Fruit fly (Drosophila melanogaster) whole organism: ENCODE data around the gene CG10841.

Experiments
- CG8478 ChIP-seq: fragments of >200 bp; optimal IDR thresholded peaks from 2 replicates; lab custom pipeline; 2018; ENCODE audit warnings: inconsistent platforms
- Dll ChIP-seq: fragments of >200 bp; optimal IDR thresholded peaks from 2 replicates; lab custom pipeline; 2017
- EcR ChIP-seq, 2 experiments: fragments of >200 bp; optimal IDR thresholded peaks; 2 replicates each; lab custom pipeline; 2017; ENCODE audit warnings: missing biosample characterization in 2 of 2, missing genetic modification characterization in 2 of 2, missing genetic modification reagents in 2 of 2
- pan ChIP-seq: fragments of >200 bp; optimal IDR thresholded peaks from 2 replicates; lab custom pipeline; 2017
- psq ChIP-seq: fragments of >200 bp; optimal IDR thresholded peaks from 2 replicates; lab custom pipeline; 2017
- usp ChIP-seq: fragments of >200 bp; optimal IDR thresholded peaks from 2 replicates; lab custom pipeline; 2017; ENCODE audit warnings: missing biosample characterization, missing genetic modification characterization, mixed read lengths

Gene CG10841

DNA sequence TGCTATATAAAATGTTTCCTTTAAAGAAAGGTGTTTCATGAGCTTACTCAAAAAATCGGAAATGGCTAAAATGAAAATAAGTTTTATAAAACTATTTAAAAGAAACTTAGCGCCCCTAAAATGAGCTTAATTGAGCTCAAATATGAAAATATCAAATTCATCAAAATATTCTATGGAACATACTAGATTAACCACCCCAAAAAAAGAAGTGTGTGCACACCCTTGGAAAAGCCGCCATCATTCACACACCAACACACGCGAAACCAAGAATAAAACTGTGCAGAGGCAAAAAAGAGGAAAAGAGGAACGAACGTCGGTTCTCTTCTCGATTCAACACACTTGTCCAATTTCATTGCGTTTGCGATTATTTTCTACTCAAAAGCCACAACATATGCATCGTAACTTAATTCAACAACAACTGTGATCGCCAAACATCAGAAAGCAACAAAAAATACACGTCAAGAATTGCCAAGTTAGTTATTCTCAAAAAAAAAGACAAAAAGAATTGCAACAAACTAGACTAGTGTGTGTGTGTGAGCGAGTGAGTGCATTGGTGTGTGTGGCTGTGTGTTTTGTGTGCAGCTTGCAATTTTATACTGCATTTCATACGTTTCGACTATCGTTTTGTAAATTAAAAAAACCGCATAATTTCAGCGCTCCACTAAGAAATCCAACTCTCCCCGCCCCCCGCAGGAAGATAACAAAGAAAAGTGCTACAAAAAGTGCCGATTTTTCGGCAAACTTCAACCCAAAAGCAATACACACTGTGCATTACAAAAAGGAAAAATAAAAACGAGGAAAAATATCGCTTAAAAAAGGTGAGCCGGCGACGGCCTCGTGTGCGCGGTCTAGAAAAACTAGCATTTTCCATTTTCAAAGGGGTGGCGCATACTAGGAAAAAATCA is 15.2 kb downstream of the CG10841 start, which contains the start of gene rin:
TSS of gene rin (plus strand) at position 276 of the 905 bp plus-strand sequence.
- TF ChIP-seq EcR (GFP tag; optimal IDR thresholded peaks at IDR 0.05; lab: Kevin White, UChicago) = no peak
- TF ChIP-seq pan (lab: Kevin White, UChicago) = no peak
- TF ChIP-seq CG8478 (lab: Kevin White, UChicago) = no peak
- no peak for TF ChIP-seq Dll
- TF ChIP-seq psq = no peak
- no peak for TF ChIP-seq usp (GFP tag; lab: Kevin White, UChicago)

- TF ChIP-seq EcR (GFP tag; optimal IDR thresholded peaks at IDR 0.05; lab: Kevin White, UChicago) (peak in 1 of 2 experiments; percentile 71), usp (GFP tag; lab: Kevin White, UChicago) (no peak), CG8478 (lab: Kevin White, UChicago) (no peak), Dll (no peak), pan (lab: Kevin White, UChicago) (no peak), psq (no peak)
Observed at dm6 chr3R:13647734-13648541, 16.2 kb downstream of the CG10841 start.

DNA sequence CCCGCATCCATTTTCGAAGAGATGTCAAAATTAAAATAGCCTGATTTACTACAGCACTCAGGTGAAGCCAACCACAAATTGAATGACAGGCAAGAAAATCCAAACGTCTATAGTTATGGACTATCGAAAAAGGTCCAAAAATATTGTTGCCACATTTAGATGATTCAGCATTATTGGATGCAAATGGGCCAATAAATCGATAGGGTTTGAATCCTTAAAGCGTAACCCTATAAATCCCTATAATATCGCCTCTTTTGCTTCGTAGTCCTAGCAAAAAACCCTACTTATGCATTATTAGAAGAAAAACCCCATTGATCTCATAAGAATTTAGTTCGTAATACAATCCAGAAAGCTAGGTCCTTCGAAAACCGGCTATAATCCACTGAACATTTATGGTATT is 24.6 kb downstream of the CG10841 start, which contains the start of gene Rbp4:
TSS of gene Rbp4 (minus strand) at position 101 of the 400 bp plus-strand sequence.
- TF ChIP-seq Dll = no peak
- no peak for TF ChIP-seq CG8478 (lab: Kevin White, UChicago)
- TF ChIP-seq psq = no peak
- TF ChIP-seq pan (lab: Kevin White, UChicago) = no peak
- TF ChIP-seq usp (GFP tag; lab: Kevin White, UChicago) = no peak

DNA sequence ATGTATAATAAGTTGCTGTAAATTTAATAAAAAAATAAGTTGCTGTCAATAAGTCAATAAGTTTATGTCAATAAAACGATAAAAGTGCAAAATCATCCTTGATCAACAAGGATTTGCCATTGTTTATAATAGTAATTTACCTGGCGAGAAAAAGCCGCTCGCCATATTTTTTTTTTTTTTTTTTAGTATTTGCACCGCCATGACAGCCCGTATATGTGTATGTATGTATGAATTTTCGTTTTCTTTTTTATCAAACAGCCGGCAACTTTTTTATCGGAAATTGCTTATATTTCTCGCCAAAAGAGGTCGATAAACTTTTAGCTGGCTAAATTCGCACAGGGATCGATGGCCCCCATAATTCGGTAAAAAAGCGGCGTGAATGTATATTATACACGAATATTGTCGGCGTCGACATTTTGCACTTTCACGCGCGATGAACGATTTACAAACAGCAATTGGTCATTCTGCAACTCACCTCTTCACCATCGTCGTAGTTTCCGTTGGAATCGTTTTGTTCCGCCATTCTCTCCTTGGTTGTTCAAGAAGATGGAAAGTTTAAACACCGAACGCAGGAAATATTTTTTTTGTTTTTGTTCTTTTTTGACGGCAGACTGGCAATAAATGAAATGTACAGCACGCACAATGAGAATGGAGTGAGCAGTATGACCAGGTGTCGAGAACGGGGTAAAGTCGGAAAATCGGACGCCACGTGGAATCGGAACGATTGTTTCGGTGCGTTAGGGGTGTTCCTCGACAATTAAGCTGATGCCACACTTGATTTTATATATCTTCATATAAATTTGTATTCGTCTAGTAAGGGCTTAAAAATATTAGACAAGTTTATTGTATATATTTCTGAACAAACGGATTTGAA is 28.4 kb downstream of the CG10841 start, which contains the start of gene Hrb87F:
TSS of gene Hrb87F (minus strand) at position 667 of the 874 bp plus-strand sequence.
- TF ChIP-seq Dll = no peak
- TF ChIP-seq CG8478 (lab: Kevin White, UChicago) = no peak
- no peak for TF ChIP-seq psq

dm6 chr3R:13660924-13661659 is 29.4 kb downstream of the CG10841 start, which contains the start of gene B52:
Gene B52, plus strand, starts transcription at chr3R:13661311.
- no peak for TF ChIP-seq pan (lab: Kevin White, UChicago)
- no peak for TF ChIP-seq Dll
- no peak for TF ChIP-seq EcR (GFP tag; optimal IDR thresholded peaks at IDR 0.05; lab: Kevin White, UChicago)
- TF ChIP-seq CG8478 (lab: Kevin White, UChicago) = no peak
- TF ChIP-seq usp (GFP tag; lab: Kevin White, UChicago) = no peak
- no peak for TF ChIP-seq psq

DNA sequence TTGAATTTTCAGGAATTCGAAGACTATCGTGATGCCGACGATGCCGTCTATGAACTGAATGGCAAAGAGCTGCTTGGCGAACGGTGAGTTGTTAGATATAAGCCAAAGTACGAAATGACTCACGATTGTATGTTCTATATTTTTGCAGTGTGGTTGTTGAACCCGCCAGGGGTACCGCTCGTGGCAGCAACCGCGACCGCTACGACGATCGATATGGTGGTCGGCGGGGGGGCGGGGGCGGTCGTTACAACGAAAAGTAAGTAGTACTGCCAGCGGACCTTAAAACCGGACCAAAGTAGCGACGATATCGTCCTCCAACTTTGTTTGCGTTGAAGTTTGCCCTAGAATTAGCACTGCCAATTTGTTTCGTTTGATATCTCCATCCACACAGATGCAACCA is 30.4 kb downstream of the CG10841 start:
- TF ChIP-seq usp (GFP tag; lab: Kevin White, UChicago) (no peak), psq (no peak), EcR (GFP tag; optimal IDR thresholded peaks at IDR 0.05; lab: Kevin White, UChicago) (no peak), Dll (no peak), pan (lab: Kevin White, UChicago) (no peak), CG8478 (lab: Kevin White, UChicago) (no peak)

- TF ChIP-seq psq = no peak
- no peak for TF ChIP-seq pan (lab: Kevin White, UChicago)
- no peak for TF ChIP-seq CG8478 (lab: Kevin White, UChicago)
- TF ChIP-seq EcR (GFP tag; optimal IDR thresholded peaks at IDR 0.05; lab: Kevin White, UChicago) = no peak
- no peak for TF ChIP-seq Dll
- no peak for TF ChIP-seq usp (GFP tag; lab: Kevin White, UChicago)
Observed at dm6 chr3R:13665992-13666391, 34.2 kb downstream of the CG10841 start.

dm6 chr3R:13672898-13673297 is 41.2 kb downstream of the CG10841 start:
- no peak for TF ChIP-seq EcR (GFP tag; optimal IDR thresholded peaks at IDR 0.05; lab: Kevin White, UChicago)
- TF ChIP-seq CG8478 (lab: Kevin White, UChicago) = no peak
- TF ChIP-seq pan (lab: Kevin White, UChicago) = no peak
- TF ChIP-seq psq = no peak

dm6 chr3R:13674492-13675033 is 42.8 kb downstream of the CG10841 start, which contains the start of gene Task6:
Gene Task6, minus strand, starts transcription at chr3R:13674542.
- TF ChIP-seq psq = no peak
- no peak for TF ChIP-seq Dll
- no peak for TF ChIP-seq usp (GFP tag; lab: Kevin White, UChicago)
- no peak for TF ChIP-seq pan (lab: Kevin White, UChicago)
- no peak for TF ChIP-seq CG8478 (lab: Kevin White, UChicago)
